Fruit fly (Drosophila melanogaster) whole organism, adult: ENCODE data around the gene mRpL36.
A peak's percentile ranks its signal among the peaks of the same experiment; 100 is the strongest.

ENCODE experiments used
- CG11617 ChIP-seq: fragments of 200-800 bp; sonication (Bioruptor generic); optimal IDR thresholded peaks from 2 replicates; lab custom pipeline; 2017; ENCODE audit warnings: mild to moderate bottlenecking, missing biosample characterization, missing genetic modification reagents, missing genetic modification characterization
- CG12768 ChIP-seq: fragments of 200-800 bp; sonication (Bioruptor generic); optimal IDR thresholded peaks from 2 replicates; lab custom pipeline; 2017; ENCODE audit warnings: missing biosample characterization, missing genetic modification characterization, mild to moderate bottlenecking, moderate library complexity, missing genetic modification reagents
- CG14711 ChIP-seq: fragments of 200-800 bp; sonication (Bioruptor generic); optimal IDR thresholded peaks from 2 replicates; lab custom pipeline; 2018; ENCODE audit warnings: missing biosample characterization, mild to moderate bottlenecking, missing genetic modification characterization, moderate library complexity
- CG1620 ChIP-seq: fragments of 200-800 bp; sonication (Bioruptor generic); optimal IDR thresholded peaks from 2 replicates; lab custom pipeline; 2016; ENCODE audit warnings: missing biosample characterization, missing genetic modification characterization
- CG33017 ChIP-seq: fragments of 200-800 bp; sonication (Bioruptor generic); optimal IDR thresholded peaks from 2 replicates; lab custom pipeline; 2018; ENCODE audit warnings: missing biosample characterization, mild to moderate bottlenecking, missing genetic modification characterization, moderate library complexity
- CG5204 ChIP-seq: fragments of 200-800 bp; sonication (Bioruptor generic); optimal IDR thresholded peaks from 2 replicates; lab custom pipeline; 2016; ENCODE audit warnings: missing biosample characterization, missing genetic modification characterization
- CG7045 ChIP-seq: fragments of 200-800 bp; sonication (Bioruptor generic); optimal IDR thresholded peaks from 2 replicates; lab custom pipeline; 2017; ENCODE audit warnings: missing biosample characterization, mild to moderate bottlenecking, missing genetic modification characterization
- CG7101 ChIP-seq: fragments of 200-800 bp; sonication (Bioruptor generic); optimal IDR thresholded peaks from 2 replicates; lab custom pipeline; 2018; ENCODE audit warnings: missing biosample characterization, mild to moderate bottlenecking, missing genetic modification characterization, moderate library complexity
- Clk ChIP-seq: fragments of 200-800 bp; sonication (Bioruptor generic); optimal IDR thresholded peaks from 2 replicates; lab custom pipeline; 2017; ENCODE audit warnings: missing biosample characterization, missing genetic modification characterization
- Crg-1 ChIP-seq: fragments of 200-800 bp; sonication (Bioruptor generic); optimal IDR thresholded peaks from 2 replicates; lab custom pipeline; 2016; ENCODE audit warnings: missing biosample characterization, missing genetic modification characterization
- Hr96 ChIP-seq: fragments of 200-800 bp; sonication (Bioruptor generic); optimal IDR thresholded peaks from 2 replicates; lab custom pipeline; 2016; ENCODE audit warnings: missing biosample characterization, missing genetic modification characterization
- Mnt ChIP-seq: fragments of 200-800 bp; sonication (Bioruptor generic); optimal IDR thresholded peaks from 2 replicates; lab custom pipeline; 2016; ENCODE audit warnings: missing biosample characterization, mild to moderate bottlenecking, missing genetic modification characterization
- bab1 ChIP-seq: fragments of 200-800 bp; sonication (Bioruptor generic); optimal IDR thresholded peaks from 3 replicates; lab custom pipeline; 2019; ENCODE audit warnings: missing biosample characterization, mild to moderate bottlenecking, missing genetic modification characterization, moderate library complexity
- cic ChIP-seq: fragments of 200-800 bp; sonication (Bioruptor generic); optimal IDR thresholded peaks from 2 replicates; lab custom pipeline; 2017; ENCODE audit warnings: missing biosample characterization, mild to moderate bottlenecking, missing genetic modification characterization, moderate library complexity
- cnc ChIP-seq, 2 experiments: fragments of >200 bp; optimal IDR thresholded peaks; 2 replicates each; lab custom pipeline; 2017
- kay ChIP-seq: fragments of 200-800 bp; sonication (Bioruptor generic); peaks from one replicate; lab custom pipeline; 2016; ENCODE audit warnings: missing biosample characterization, missing genetic modification characterization, borderline replicate concordance
- ovo ChIP-seq: fragments of 200-800 bp; sonication (Bioruptor generic); optimal IDR thresholded peaks from 2 replicates; lab custom pipeline; 2016; ENCODE audit warnings: missing biosample characterization, missing genetic modification characterization
- pad ChIP-seq: fragments of 200-800 bp; sonication (Bioruptor generic); optimal IDR thresholded peaks from 3 replicates; lab custom pipeline; 2017; ENCODE audit warnings: missing biosample characterization, missing genetic modification characterization, mild to moderate bottlenecking, moderate library complexity, missing genetic modification reagents
- tj ChIP-seq: fragments of 200-800 bp; sonication (Bioruptor generic); optimal IDR thresholded peaks from 3 replicates; lab custom pipeline; 2017; ENCODE audit warnings: missing biosample characterization, mild to moderate bottlenecking, missing genetic modification characterization, moderate library complexity
- toe ChIP-seq: fragments of 200-800 bp; sonication (Bioruptor generic); optimal IDR thresholded peaks from 2 replicates; lab custom pipeline; 2016; ENCODE audit warnings: missing biosample characterization, missing genetic modification characterization

mRpL36 gene

DNA sequence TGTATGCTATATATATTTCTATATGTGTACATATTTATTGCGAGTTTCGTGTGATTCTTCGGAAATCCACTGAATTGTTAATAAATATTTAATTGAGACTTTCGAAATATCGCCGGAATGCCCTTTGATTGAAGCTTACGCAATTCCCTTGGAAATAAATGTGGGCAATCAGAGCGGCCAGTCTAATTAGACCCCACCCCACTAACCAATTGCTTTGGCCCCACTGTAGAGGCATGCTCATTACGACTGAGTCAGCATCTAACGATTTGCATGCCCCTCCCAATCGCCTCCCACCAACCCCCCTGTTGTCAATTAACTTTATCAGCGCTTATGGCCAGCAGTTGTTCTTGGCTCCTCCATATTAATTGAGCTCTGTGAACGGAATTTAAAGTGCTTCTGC lies 8.1 kb downstream of the mRpL36 start:
- TF ChIP-seq kay (GFP tag; lab: Kevin White, UChicago) (no peak), ovo (GFP tag; lab: Kevin White, UChicago) (no peak), Crg-1 (GFP tag; lab: Kevin White, UChicago) (no peak), cnc (optimal IDR thresholded peaks at IDR 0.05; lab: Kevin White, UChicago) (no peak), Mnt (GFP tag; lab: Kevin White, UChicago) (no peak), toe (no peak), CG12768 (GFP tag; lab: Kevin White, UChicago) (peak; percentile 20), CG5204 (GFP tag; lab: Kevin White, UChicago) (no peak), tj (GFP tag; lab: Kevin White, UChicago) (peak; percentile 91), CG11617 (no peak)

DNA sequence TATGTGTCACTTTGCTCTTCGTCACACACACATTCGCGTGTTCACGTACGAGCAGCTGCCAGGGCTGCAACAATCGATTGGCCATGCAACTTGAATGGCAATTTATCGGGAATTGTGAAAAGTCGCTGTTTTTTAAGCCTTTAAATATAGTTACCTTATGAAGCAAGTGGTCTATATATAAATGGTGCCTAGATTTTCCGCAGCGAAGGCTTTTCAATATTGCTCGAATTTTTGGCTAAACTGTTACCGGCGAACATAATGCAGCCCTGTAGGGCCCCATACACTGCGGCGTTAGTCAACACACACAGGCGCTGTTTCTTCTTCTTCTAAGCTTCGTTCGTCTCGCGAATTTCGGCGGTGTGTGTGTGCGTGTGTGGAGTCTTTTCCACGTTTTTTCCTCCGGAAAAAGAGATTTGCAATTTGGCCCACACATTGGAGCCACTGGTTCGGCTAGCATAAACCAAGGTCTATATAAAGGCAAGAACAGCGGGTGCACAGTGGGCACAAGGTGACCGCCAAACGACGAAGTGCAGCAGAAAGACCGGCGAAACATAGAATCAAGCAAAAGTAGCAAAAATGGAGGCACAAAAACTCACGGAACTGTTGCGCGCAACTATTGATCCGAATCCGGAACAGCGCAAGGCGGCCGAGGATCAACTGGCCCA lies 8.9 kb downstream of the mRpL36 start, which contains the start of the genes Arp3 and msk:
TSS of gene Arp3 (minus strand) at position 39 of the 665 bp plus-strand sequence.
TSS of gene msk (plus strand) at position 316 of the 665 bp plus-strand sequence.
- TF ChIP-seq kay (GFP tag; lab: Kevin White, UChicago): peak; percentile 99
- peak; percentile 77 for TF ChIP-seq CG14711 (tag; lab: Kevin White, UChicago)
- TF ChIP-seq Clk: peak; percentile 78
- TF ChIP-seq pad: peak; percentile 79
- TF ChIP-seq bab1 (GFP tag; lab: Kevin White, UChicago): peak; percentile 88
- peak; percentile 95 for TF ChIP-seq Mnt (GFP tag; lab: Kevin White, UChicago)
- TF ChIP-seq CG11617: peak; percentile 84
- no peak for TF ChIP-seq toe
- TF ChIP-seq CG7101: peak; percentile 86
- no peak for TF ChIP-seq CG5204 (GFP tag; lab: Kevin White, UChicago)
- TF ChIP-seq CG33017: peak; percentile 79
- TF ChIP-seq CG12768 (GFP tag; lab: Kevin White, UChicago): peak; percentile 91
- TF ChIP-seq cic (GFP tag; lab: Kevin White, UChicago): peak; percentile 77
- peak; percentile 88 for TF ChIP-seq CG7045 (GFP tag; lab: Kevin White, UChicago)
- TF ChIP-seq Hr96 (GFP tag; lab: Kevin White, UChicago): no peak
- peak; percentile 94 for TF ChIP-seq Crg-1 (GFP tag; lab: Kevin White, UChicago)
- TF ChIP-seq tj (GFP tag; lab: Kevin White, UChicago): peak; percentile 56
- peak; percentile 89 for TF ChIP-seq CG1620 (GFP tag; lab: Kevin White, UChicago)
- peak; percentile 72 for TF ChIP-seq ovo (GFP tag; lab: Kevin White, UChicago)
- TF ChIP-seq cnc (optimal IDR thresholded peaks at IDR 0.05; lab: Kevin White, UChicago): no peak

dm6 chr3L:8110171-8110570 lies 14.8 kb downstream of the mRpL36 start, which contains the start of gene Nulp1:
Gene Nulp1 (plus strand): TSS chr3L:8110368.
- peak; percentile 98 for TF ChIP-seq CG14711 (tag; lab: Kevin White, UChicago)
- TF ChIP-seq CG33017: peak; percentile 2
- no peak for TF ChIP-seq Hr96 (GFP tag; lab: Kevin White, UChicago)
- TF ChIP-seq CG12768 (GFP tag; lab: Kevin White, UChicago): peak; percentile 40
- no peak for TF ChIP-seq cic (GFP tag; lab: Kevin White, UChicago)
- TF ChIP-seq cnc (optimal IDR thresholded peaks at IDR 0.05; lab: Kevin White, UChicago): no peak
- no peak for TF ChIP-seq tj (GFP tag; lab: Kevin White, UChicago)
- TF ChIP-seq CG5204 (GFP tag; lab: Kevin White, UChicago): no peak
- no peak for TF ChIP-seq CG7045 (GFP tag; lab: Kevin White, UChicago)
- peak; percentile 57 for TF ChIP-seq CG1620 (GFP tag; lab: Kevin White, UChicago)
- peak; percentile 73 for TF ChIP-seq Mnt (GFP tag; lab: Kevin White, UChicago)
- no peak for TF ChIP-seq CG11617
- TF ChIP-seq pad: peak; percentile 46
- TF ChIP-seq CG7101: peak; percentile 22
- TF ChIP-seq bab1 (GFP tag; lab: Kevin White, UChicago): peak; percentile 33
- no peak for TF ChIP-seq Clk
- no peak for TF ChIP-seq kay (GFP tag; lab: Kevin White, UChicago)
- TF ChIP-seq Crg-1 (GFP tag; lab: Kevin White, UChicago): peak; percentile 74
- no peak for TF ChIP-seq ovo (GFP tag; lab: Kevin White, UChicago)
- TF ChIP-seq toe: no peak

DNA sequence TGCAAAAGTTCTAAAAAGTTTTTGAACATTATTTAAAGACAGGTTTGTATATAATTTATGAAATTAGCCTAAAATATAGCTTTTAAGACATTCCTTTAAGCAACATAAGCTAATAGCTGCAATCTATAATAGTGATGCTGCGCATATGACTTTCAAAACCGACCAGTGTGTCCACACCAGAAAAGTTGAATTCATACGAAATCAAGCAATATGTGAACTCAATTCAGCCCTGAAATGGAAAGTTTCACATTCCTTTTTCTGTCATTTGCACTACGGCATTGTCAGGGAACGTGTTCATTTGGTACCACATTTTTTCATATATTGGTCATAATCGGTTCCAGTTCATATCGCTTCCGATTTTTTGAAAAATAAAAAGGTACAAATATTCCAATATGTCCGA lies 16.0 kb downstream of the mRpL36 start, which contains the start of gene fan:
TSS of gene fan (plus strand) at position 247 of the 400 bp plus-strand sequence.
- no peak for TF ChIP-seq CG14711 (tag; lab: Kevin White, UChicago)
- TF ChIP-seq pad: no peak
- TF ChIP-seq ovo (GFP tag; lab: Kevin White, UChicago): no peak
- no peak for TF ChIP-seq Hr96 (GFP tag; lab: Kevin White, UChicago)

dm6 chr3L:8108201-8108600 lies 16.7 kb downstream of the mRpL36 start:
- TF ChIP-seq Crg-1 (GFP tag; lab: Kevin White, UChicago) (no peak), kay (GFP tag; lab: Kevin White, UChicago) (no peak), Hr96 (GFP tag; lab: Kevin White, UChicago) (no peak), CG1620 (GFP tag; lab: Kevin White, UChicago) (no peak), CG5204 (GFP tag; lab: Kevin White, UChicago) (no peak), cnc (optimal IDR thresholded peaks at IDR 0.05; lab: Kevin White, UChicago) (no peak), Clk (no peak), CG7045 (GFP tag; lab: Kevin White, UChicago) (no peak), ovo (GFP tag; lab: Kevin White, UChicago) (no peak)

DNA sequence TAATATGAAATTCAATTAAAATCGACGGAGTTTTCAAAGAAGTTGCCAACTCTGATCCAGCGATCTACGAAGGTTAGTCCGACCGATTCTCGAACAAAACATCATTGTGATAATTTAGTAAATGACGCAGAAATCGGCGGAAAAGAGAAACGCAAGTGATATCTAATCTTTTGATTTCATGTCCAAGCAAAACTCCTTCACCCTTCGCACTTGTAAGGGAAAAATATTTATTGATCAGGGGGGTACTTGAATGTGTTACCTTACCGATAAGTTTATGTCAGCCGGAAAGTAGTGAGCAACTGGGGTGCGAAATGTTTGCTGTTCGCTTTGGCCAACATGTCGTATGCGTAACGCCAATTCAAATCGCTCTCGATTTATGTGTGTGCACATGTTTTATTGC lies 27.8 kb downstream of the mRpL36 start:
- TF ChIP-seq cnc (optimal IDR thresholded peaks at IDR 0.05; lab: Kevin White, UChicago): no peak
